Worm (Caenorhabditis elegans) whole organism, L4 larva: ENCODE data around the gene ekl-5.

Source experiments
- D1046.2 ChIP-seq: fragments of 200-800 bp; sonication (Bioruptor generic); IDR thresholded peaks from 2 replicates; pipeline ENCODE4 v1.3.6; 2022; ENCODE audit warnings: missing genetic modification characterization, missing compliant biosample characterization
- Y48G9A.11 ChIP-seq: fragments of 200-800 bp; sonication (Bioruptor generic); IDR thresholded peaks from 2 replicates; pipeline ENCODE4 v1.3.6; 2022; ENCODE audit warnings: missing genetic modification reagents, missing genetic modification characterization, missing compliant biosample characterization
- aly-2 ChIP-seq: sonication (generic microtip); optimal IDR thresholded peaks from 2 replicates; lab custom pipeline; 2018; ENCODE audit warnings: missing biosample characterization, missing genetic modification characterization
- attf-4 ChIP-seq: sonication (generic microtip); optimal IDR thresholded peaks from 3 replicates; lab custom pipeline; 2017; ENCODE audit warnings: missing biosample characterization, missing genetic modification characterization
- ceh-32 ChIP-seq: sonication (generic microtip); optimal IDR thresholded peaks from 2 replicates; lab custom pipeline; 2016; ENCODE audit warnings: mild to moderate bottlenecking, missing genetic modification characterization, missing compliant biosample characterization; ENCODE audit not compliant: poor library complexity
- cey-2 ChIP-seq: sonication (generic microtip); optimal IDR thresholded peaks from 3 replicates; lab custom pipeline; 2017; ENCODE audit warnings: missing genetic modification characterization, mild to moderate bottlenecking, missing compliant biosample characterization, antibody characterized with exemption, borderline replicate concordance; ENCODE audit not compliant: insufficient read depth
- ctbp-1 ChIP-seq: fragments of 200-800 bp; sonication (Bioruptor generic); IDR thresholded peaks from 2 replicates; pipeline ENCODE4 v1.3.6; 2022; ENCODE audit warnings: missing genetic modification reagents, missing genetic modification characterization, missing compliant biosample characterization
- daf-16 ChIP-seq, 3 experiments: sonication (generic microtip); optimal IDR thresholded peaks; 2 replicates each; lab custom pipeline; 2016 to 2017; ENCODE audit warnings: missing genetic modification characterization in 3 of 3, missing genetic modification reagents in 3 of 3, mild to moderate bottlenecking in 2 of 3, missing compliant biosample characterization in 2 of 3, missing biosample characterization in 1 of 3, moderate library complexity in 1 of 3
- duxl-1 ChIP-seq: sonication (generic microtip); optimal IDR thresholded peaks from 2 replicates; lab custom pipeline; 2016; ENCODE audit warnings: mild to moderate bottlenecking, missing genetic modification characterization, moderate library complexity, missing compliant biosample characterization; ENCODE audit not compliant: poor library complexity
- dve-1 ChIP-seq: sonication (generic microtip); optimal IDR thresholded peaks from 2 replicates; lab custom pipeline; 2017; ENCODE audit warnings: antibody characterized with exemption, mild to moderate bottlenecking, missing genetic modification characterization, missing compliant biosample characterization; ENCODE audit not compliant: insufficient read depth
- hlh-11 ChIP-seq: fragments of 200-800 bp; sonication (Bioruptor generic); optimal IDR thresholded peaks from 2 replicates; lab custom pipeline; 2018; ENCODE audit warnings: mild to moderate bottlenecking, missing genetic modification characterization, missing compliant biosample characterization
- hlh-30 ChIP-seq: sonication (generic microtip); optimal IDR thresholded peaks from 2 replicates; lab custom pipeline; 2017; ENCODE audit warnings: antibody characterized with exemption, mild to moderate bottlenecking, missing genetic modification characterization, missing compliant biosample characterization; ENCODE audit not compliant: insufficient read depth
- lin-15B ChIP-seq: fragments of 150-350 bp; sonication (generic microtip); optimal IDR thresholded peaks from 3 replicates; lab custom pipeline; 2014; ENCODE audit warnings: missing biosample characterization, missing genetic modification characterization
- madf-9 ChIP-seq: fragments of 200-800 bp; sonication (Bioruptor generic); conservative IDR thresholded peaks from 2 replicates; pipeline ENCODE4 v1.3.6; 2022; ENCODE audit warnings: missing genetic modification reagents, missing genetic modification characterization, missing compliant biosample characterization
- mep-1 ChIP-seq: fragments of 150-350 bp; sonication (generic microtip); optimal IDR thresholded peaks from 3 replicates; lab custom pipeline; 2014; ENCODE audit warnings: missing biosample characterization, missing genetic modification characterization
- mxl-2 ChIP-seq: fragments of 200-800 bp; sonication (Bioruptor generic); conservative IDR thresholded peaks from 2 replicates; pipeline ENCODE4 v1.3.6; 2022; ENCODE audit warnings: missing genetic modification reagents, missing genetic modification characterization, missing compliant biosample characterization
- mxl-3 ChIP-seq: fragments of 200-800 bp; sonication (Bioruptor generic); optimal IDR thresholded peaks from 2 replicates; lab custom pipeline; 2018; ENCODE audit warnings: mild to moderate bottlenecking, missing genetic modification characterization, missing compliant biosample characterization
- nhr-102 ChIP-seq: sonication (generic microtip); optimal IDR thresholded peaks from 2 replicates; lab custom pipeline; 2016; ENCODE audit warnings: mild to moderate bottlenecking, missing genetic modification characterization, moderate library complexity, missing compliant biosample characterization
- nhr-28 ChIP-seq: fragments of 150-350 bp; optimal IDR thresholded peaks from 2 replicates; lab custom pipeline; 2014; ENCODE audit warnings: missing biosample characterization, missing genetic modification characterization
- nhr-48 ChIP-seq: sonication (generic microtip); optimal IDR thresholded peaks from 2 replicates; lab custom pipeline; 2016; ENCODE audit warnings: mild to moderate bottlenecking, missing genetic modification characterization, missing compliant biosample characterization
- php-3 ChIP-seq: fragments of 200-800 bp; sonication (Bioruptor generic); IDR thresholded peaks from 2 replicates; pipeline ENCODE4 v1.3.6; 2022; ENCODE audit warnings: missing genetic modification reagents, missing genetic modification characterization, missing compliant biosample characterization
- pqm-1 ChIP-seq: sonication (generic microtip); optimal IDR thresholded peaks from 2 replicates; lab custom pipeline; 2017; ENCODE audit warnings: missing biosample characterization, missing genetic modification characterization
- skn-1 ChIP-seq: fragments of 150-350 bp; optimal IDR thresholded peaks from 2 replicates; lab custom pipeline; 2014; ENCODE audit warnings: missing biosample characterization, missing genetic modification characterization
- snpc-1.2 ChIP-seq: fragments of 200-800 bp; sonication (Bioruptor generic); IDR thresholded peaks from 2 replicates; pipeline ENCODE4 v1.3.6; 2022; ENCODE audit warnings: missing genetic modification reagents, missing genetic modification characterization, missing compliant biosample characterization
- snpc-4 ChIP-seq: fragments of 150-350 bp; optimal IDR thresholded peaks from 2 replicates; lab custom pipeline; 2014; ENCODE audit warnings: missing biosample characterization, missing genetic modification characterization
- spr-3 ChIP-seq: fragments of 200-800 bp; sonication (Bioruptor generic); optimal IDR thresholded peaks from 2 replicates; lab custom pipeline; 2018; ENCODE audit warnings: mild to moderate bottlenecking, missing genetic modification characterization, missing compliant biosample characterization
- tra-1 ChIP-seq: fragments of 200-800 bp; sonication (Bioruptor generic); IDR thresholded peaks from 2 replicates; pipeline ENCODE4 v1.3.6; 2022; ENCODE audit warnings: missing genetic modification reagents, missing genetic modification characterization, missing compliant biosample characterization
- unc-62 ChIP-seq, 3 experiments: fragments of 150-350 bp in 1 of 3; sonication (generic microtip); optimal IDR thresholded peaks in 2 of 3; peaks in 1 of 3; 1 replicate in 1 of 3; 2 replicates in 2 of 3; lab custom pipeline; 2014 to 2017; ENCODE audit warnings: missing biosample characterization in 3 of 3, missing genetic modification characterization in 3 of 3, missing genetic modification reagents in 3 of 3, missing genotype in 1 of 3
- zag-1 ChIP-seq: fragments of 150-350 bp; optimal IDR thresholded peaks from 2 replicates; lab custom pipeline; 2014; ENCODE audit warnings: missing biosample characterization, missing genetic modification characterization
- zip-11 ChIP-seq: fragments of 200-800 bp; sonication (Bioruptor generic); IDR thresholded peaks from 2 replicates; pipeline ENCODE4 v1.3.6; 2022; ENCODE audit warnings: missing genetic modification characterization, missing compliant biosample characterization
- ztf-11 ChIP-seq: fragments of 150-350 bp; optimal IDR thresholded peaks from 2 replicates; lab custom pipeline; 2014; ENCODE audit warnings: missing biosample characterization, missing genetic modification characterization

The ekl-5 gene

DNA sequence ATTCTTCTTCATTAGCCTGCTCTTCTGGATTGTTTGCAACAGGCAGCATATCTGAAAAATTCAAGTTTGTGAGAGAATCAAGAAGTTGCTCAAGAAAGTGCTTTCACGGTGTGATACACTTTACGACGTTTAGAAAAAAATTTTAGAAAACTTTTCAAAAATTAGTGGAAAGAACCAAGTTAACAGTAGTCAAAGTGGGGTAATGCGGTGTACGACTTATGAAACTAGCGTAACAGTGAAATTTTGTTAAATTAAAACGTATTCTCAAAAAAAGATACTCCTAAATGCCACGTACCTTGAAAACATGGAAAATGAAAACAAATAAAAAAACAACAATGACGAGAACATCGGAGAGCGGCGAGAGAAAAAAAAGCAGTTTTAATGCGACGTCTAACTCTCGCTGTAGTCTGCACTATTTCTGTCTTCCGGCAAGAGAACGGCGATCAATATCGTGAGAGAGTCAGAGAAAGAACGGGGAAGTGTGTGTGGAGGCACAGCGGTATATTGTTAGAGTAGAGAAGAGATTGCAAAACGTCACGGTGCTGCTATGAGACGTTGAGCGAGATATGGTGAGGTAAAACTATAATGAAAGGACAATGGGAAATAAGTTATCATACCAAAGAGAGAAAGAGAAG is at the start of gene ekl-5 (continued):
- no peak for TF ChIP-seq cey-2
- peak; percentile 91 for TF ChIP-seq nhr-28 (tag; lab: Kevin White, UChicago)
- TF ChIP-seq zag-1, result no peak
- peak; percentile 47 for TF ChIP-seq hlh-30 (tag; lab: Kevin White, UChicago)

DNA sequence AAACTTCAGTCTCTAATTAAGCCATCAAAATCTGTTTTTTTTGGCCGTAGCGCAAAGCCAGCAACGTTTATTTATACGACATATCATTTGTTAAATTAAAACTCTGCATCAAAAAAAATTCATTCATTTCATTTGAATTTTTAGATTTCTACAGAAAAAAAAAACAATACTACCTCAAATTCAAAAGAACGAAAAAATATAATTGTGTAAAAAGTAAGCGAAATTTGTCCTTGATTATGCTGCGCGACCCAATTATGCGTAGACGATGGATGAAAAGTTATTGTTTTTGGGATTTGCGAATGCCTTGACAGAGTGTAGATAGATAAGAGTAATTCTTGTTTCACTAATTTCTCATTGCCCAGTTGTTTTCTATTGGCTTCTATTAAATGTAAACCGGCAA is 46.2 kb upstream of the ekl-5 start, which contains the start of gene F48F7.3:
F48F7.3 (plus strand) TSS at position 301 of the 400 bp plus-strand sequence.
- no peak for TF ChIP-seq D1046.2 (GFP tag; lab: Robert Waterston, UW)
- TF ChIP-seq duxl-1 (tag; lab: Kevin White, UChicago), result no peak
- no peak for TF ChIP-seq lin-15B (tag; lab: Kevin White, UChicago)
- TF ChIP-seq ctbp-1 (GFP tag; lab: Robert Waterston, UW), result no peak

DNA sequence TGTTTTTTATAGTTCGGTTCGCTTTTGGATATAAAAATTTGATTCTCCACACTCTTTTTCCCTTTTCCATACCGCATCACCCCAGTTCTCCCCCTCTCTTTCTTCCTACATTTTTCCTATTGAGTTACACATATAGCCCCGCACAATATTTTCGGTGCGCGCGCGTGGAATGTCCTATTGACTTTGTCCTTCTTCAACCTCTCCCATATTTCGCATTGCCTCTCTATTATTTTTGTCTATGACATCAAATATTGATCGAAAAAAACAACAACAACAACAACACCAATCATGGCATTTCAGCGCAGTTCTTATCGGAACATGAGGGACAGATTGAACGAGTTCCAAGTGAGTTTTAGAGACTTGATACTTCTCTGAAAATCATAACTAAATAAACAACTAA is 42.9 kb upstream of the ekl-5 start, which contains the start of gene syx-2:
syx-2 (plus strand) TSS at position 301 of the 400 bp plus-strand sequence.
- TF ChIP-seq mxl-3, result no peak
- no peak for TF ChIP-seq duxl-1 (tag; lab: Kevin White, UChicago)
- no peak for TF ChIP-seq mxl-2 (GFP tag; lab: Robert Waterston, UW)
- no peak for TF ChIP-seq ztf-11 (tag; lab: Kevin White, UChicago)
- no peak for TF ChIP-seq tra-1 (GFP tag; lab: Robert Waterston, UW)
- TF ChIP-seq nhr-102, result no peak
- no peak for TF ChIP-seq skn-1 (tag; lab: Kevin White, UChicago)
- no peak for TF ChIP-seq attf-4 (tag; lab: Kevin White, UChicago)
- no peak for TF ChIP-seq snpc-1.2 (GFP tag; lab: Robert Waterston, UW)
- TF ChIP-seq snpc-4 (tag; lab: Kevin White, UChicago), result no peak
- no peak for TF ChIP-seq unc-62 (GFP tag; optimal IDR thresholded peaks at IDR 0.05 in 1 of 2; lab: Kevin White, UChicago)
- no peak for TF ChIP-seq unc-62 (tag; optimal IDR thresholded peaks at IDR 0.05; lab: Kevin White, UChicago)
- TF ChIP-seq spr-3 (GFP tag; lab: Kevin White, UChicago), result no peak
- no peak for TF ChIP-seq zip-11
- no peak for TF ChIP-seq aly-2 (tag; lab: Kevin White, UChicago)
- no peak for TF ChIP-seq nhr-48 (tag; lab: Kevin White, UChicago)
- TF ChIP-seq ceh-32 (tag; lab: Kevin White, UChicago), result no peak

DNA sequence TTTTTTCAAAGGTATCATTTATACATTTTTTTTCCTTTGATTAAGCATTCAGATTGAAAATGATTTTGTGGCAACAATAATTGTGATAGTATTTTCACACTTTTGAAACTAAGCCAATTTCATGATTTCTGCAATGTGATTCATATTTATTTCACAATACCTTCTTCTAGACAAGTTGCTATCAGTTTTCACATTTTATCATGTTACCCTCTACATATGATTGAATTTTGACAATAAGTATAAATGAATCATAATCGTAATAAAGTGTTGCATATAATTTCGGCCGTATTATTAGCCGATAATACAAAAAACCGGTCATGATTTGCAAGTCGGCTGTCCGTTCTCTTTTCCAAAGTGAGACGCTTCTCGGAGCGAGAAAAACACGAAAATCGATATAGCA is 42.4 kb upstream of the ekl-5 start:
- no peak for TF ChIP-seq ctbp-1 (GFP tag; lab: Robert Waterston, UW)
- 0 out of 2 replicates have a peak, but pooled peaks have one; percentile 29 for TF ChIP-seq php-3 (GFP tag; lab: Robert Waterston, UW)
- TF ChIP-seq madf-9, result no peak
- TF ChIP-seq dve-1 (tag; lab: Kevin White, UChicago), result peak; percentile 17
- peak; percentile 17 for TF ChIP-seq mep-1 (tag; lab: Kevin White, UChicago)
- TF ChIP-seq daf-16 (GFP tag; optimal IDR thresholded peaks at IDR 0.05; lab: Kevin White, UChicago), result no peak
- TF ChIP-seq daf-16 (tag; optimal IDR thresholded peaks at IDR 0.05; lab: Kevin White, UChicago), result peak; percentile 29
- peak; percentile 22 for TF ChIP-seq hlh-30 (tag; lab: Kevin White, UChicago)
- TF ChIP-seq pqm-1 (tag; lab: Kevin White, UChicago), result peak; percentile 55
- no peak for TF ChIP-seq Y48G9A.11 (GFP tag; lab: Robert Waterston, UW)
- TF ChIP-seq nhr-28 (tag; lab: Kevin White, UChicago), result peak; percentile 12

DNA sequence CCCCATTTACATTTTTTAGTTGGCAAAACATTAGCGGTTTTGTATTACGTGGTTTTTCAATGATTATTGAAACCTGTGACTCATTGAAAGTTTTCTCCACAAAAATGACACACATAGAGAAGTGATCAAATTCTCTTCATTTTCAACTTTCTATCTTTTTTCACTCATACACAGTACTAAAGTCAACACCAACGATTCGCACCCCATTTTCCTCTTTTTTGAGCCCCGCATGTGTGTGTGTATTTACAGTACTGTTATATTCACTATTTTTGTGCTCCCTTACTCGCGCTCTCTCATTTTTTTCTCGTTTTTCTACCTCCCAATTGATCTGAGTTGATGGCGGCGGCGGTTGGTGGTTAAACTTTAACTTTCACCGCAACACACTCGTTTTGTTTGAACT is 41.5 kb upstream of the ekl-5 start:
- TF ChIP-seq unc-62 (GFP tag; optimal IDR thresholded peaks at IDR 0.05 in 1 of 2; lab: Kevin White, UChicago) (peak in 1 of 2 experiments; percentile 46), unc-62 (tag; optimal IDR thresholded peaks at IDR 0.05; lab: Kevin White, UChicago) (no peak), hlh-11 (tag; lab: Kevin White, UChicago) (no peak)
